Worm (Caenorhabditis elegans) whole organism, L4 larva: ENCODE measurements around the gene fut-6.

Experiments
- F26F4.8 ChIP-seq: fragments of 200-800 bp; sonication (Bioruptor generic); conservative IDR thresholded peaks from 2 replicates; pipeline ENCODE4 v1.3.6; 2022; ENCODE audit warnings: missing genetic modification characterization, missing compliant biosample characterization
- F49E8.2 ChIP-seq: sonication (generic microtip); optimal IDR thresholded peaks from 2 replicates; lab custom pipeline; 2016; ENCODE audit warnings: missing compliant biosample characterization, mild to moderate bottlenecking, missing genetic modification characterization, borderline replicate concordance
- T20F7.1 ChIP-seq: fragments of 200-800 bp; sonication (Bioruptor generic); optimal IDR thresholded peaks from 2 replicates; lab custom pipeline; 2018; ENCODE audit warnings: mild to moderate bottlenecking, missing genetic modification characterization, missing compliant biosample characterization
- Y105C5A.15 ChIP-seq: fragments of 200-800 bp; sonication (Bioruptor generic); IDR thresholded peaks from 2 replicates; pipeline ENCODE4 v1.3.6; 2022; ENCODE audit warnings: missing genetic modification characterization, missing compliant biosample characterization
- Y75B8A.6 ChIP-seq: fragments of 200-800 bp; sonication (Bioruptor generic); IDR thresholded peaks from 2 replicates; pipeline ENCODE4 v1.3.6; 2022; ENCODE audit warnings: missing genetic modification reagents, missing genetic modification characterization, missing compliant biosample characterization
- ZK337.2 ChIP-seq: fragments of 200-800 bp; sonication (Bioruptor generic); IDR thresholded peaks from 2 replicates; pipeline ENCODE4 v1.3.6; 2022; ENCODE audit warnings: missing genetic modification reagents, missing genetic modification characterization, missing compliant biosample characterization
- aha-1 ChIP-seq: fragments of 150-350 bp; peaks from one replicate; lab custom pipeline; 2014; ENCODE audit warnings: missing biosample characterization, missing genetic modification characterization
- ama-1 ChIP-seq: fragments of 150-350 bp; optimal IDR thresholded peaks from 2 replicates; lab custom pipeline; 2014; ENCODE audit warnings: inconsistent platforms, mixed read lengths
- arid-1 ChIP-seq: fragments of 200-800 bp; sonication (Bioruptor generic); conservative IDR thresholded peaks from 2 replicates; pipeline ENCODE4 v1.3.6; 2022; ENCODE audit warnings: missing genetic modification reagents, missing genetic modification characterization, missing compliant biosample characterization
- ceh-44 ChIP-seq: fragments of 200-800 bp; sonication (Bioruptor generic); IDR thresholded peaks from 2 replicates; pipeline ENCODE4 v1.3.6; 2022; ENCODE audit warnings: missing genetic modification reagents, missing genetic modification characterization, missing compliant biosample characterization
- ces-1 ChIP-seq: fragments of 150-350 bp; sonication (generic microtip); optimal IDR thresholded peaks from 4 replicates; lab custom pipeline; 2014; ENCODE audit warnings: missing biosample characterization, missing genetic modification reagents, missing genetic modification characterization
- daf-12 ChIP-seq: fragments of 150-350 bp; optimal IDR thresholded peaks from 2 replicates; lab custom pipeline; 2014; ENCODE audit warnings: missing biosample characterization, missing genetic modification reagents, missing genetic modification characterization
- daf-16 ChIP-seq, 3 experiments: sonication (generic microtip); optimal IDR thresholded peaks; 2 replicates each; lab custom pipeline; 2016 to 2017; ENCODE audit warnings: missing genetic modification characterization in 3 of 3, missing genetic modification reagents in 3 of 3, mild to moderate bottlenecking in 2 of 3, missing compliant biosample characterization in 2 of 3, missing biosample characterization in 1 of 3, moderate library complexity in 1 of 3
- dmd-8 ChIP-seq: fragments of 200-800 bp; sonication (Bioruptor generic); IDR thresholded peaks from 2 replicates; pipeline ENCODE4 v1.3.6; 2022; ENCODE audit warnings: missing genetic modification characterization, missing compliant biosample characterization
- duxl-1 ChIP-seq: sonication (generic microtip); optimal IDR thresholded peaks from 2 replicates; lab custom pipeline; 2016; ENCODE audit warnings: mild to moderate bottlenecking, missing genetic modification characterization, moderate library complexity, missing compliant biosample characterization; ENCODE audit not compliant: poor library complexity
- dve-1 ChIP-seq: sonication (generic microtip); optimal IDR thresholded peaks from 2 replicates; lab custom pipeline; 2017; ENCODE audit warnings: antibody characterized with exemption, mild to moderate bottlenecking, missing genetic modification characterization, missing compliant biosample characterization; ENCODE audit not compliant: insufficient read depth
- hif-1 ChIP-seq, 2 experiments: sonication (generic microtip); optimal IDR thresholded peaks; 2 replicates each; lab custom pipeline; 2016 to 2017; ENCODE audit warnings: missing compliant biosample characterization in 2 of 2, missing genetic modification characterization in 2 of 2, missing genetic modification reagents in 2 of 2, missing genotype in 2 of 2, mild to moderate bottlenecking in 1 of 2
- hlh-30 ChIP-seq: sonication (generic microtip); optimal IDR thresholded peaks from 2 replicates; lab custom pipeline; 2017; ENCODE audit warnings: antibody characterized with exemption, mild to moderate bottlenecking, missing genetic modification characterization, missing compliant biosample characterization; ENCODE audit not compliant: insufficient read depth
- jun-1 ChIP-seq: fragments of 150-350 bp; optimal IDR thresholded peaks from 2 replicates; lab custom pipeline; 2014; ENCODE audit warnings: missing biosample characterization, missing genetic modification reagents, missing genetic modification characterization
- lin-1 ChIP-seq: fragments of 200-800 bp; sonication (Bioruptor generic); IDR thresholded peaks from 2 replicates; pipeline ENCODE4 v1.3.6; 2022; ENCODE audit warnings: missing genetic modification reagents, missing genetic modification characterization, missing compliant biosample characterization
- lin-13 ChIP-seq: fragments of 150-350 bp; optimal IDR thresholded peaks from 2 replicates; lab custom pipeline; 2014; ENCODE audit warnings: missing biosample characterization, missing genetic modification reagents, missing genetic modification characterization
- lin-15B ChIP-seq: fragments of 150-350 bp; sonication (generic microtip); optimal IDR thresholded peaks from 3 replicates; lab custom pipeline; 2014; ENCODE audit warnings: missing biosample characterization, missing genetic modification characterization
- lin-29 ChIP-seq: fragments of 200-800 bp; sonication (Bioruptor generic); IDR thresholded peaks from 2 replicates; pipeline ENCODE4 v1.3.6; 2022; ENCODE audit warnings: missing genetic modification reagents, missing genetic modification characterization, missing compliant biosample characterization
- lir-3 ChIP-seq: sonication (generic microtip); optimal IDR thresholded peaks from 2 replicates; lab custom pipeline; 2016; ENCODE audit warnings: mild to moderate bottlenecking, missing genetic modification characterization, missing compliant biosample characterization
- madf-9 ChIP-seq: fragments of 200-800 bp; sonication (Bioruptor generic); conservative IDR thresholded peaks from 2 replicates; pipeline ENCODE4 v1.3.6; 2022; ENCODE audit warnings: missing genetic modification reagents, missing genetic modification characterization, missing compliant biosample characterization
- nhr-11 ChIP-seq: fragments of 150-350 bp; optimal IDR thresholded peaks from 2 replicates; lab custom pipeline; 2014; ENCODE audit warnings: missing biosample characterization, missing genetic modification characterization
- nhr-237 ChIP-seq: sonication (generic microtip); optimal IDR thresholded peaks from 2 replicates; lab custom pipeline; 2017; ENCODE audit warnings: missing biosample characterization, missing genetic modification characterization
- nhr-48 ChIP-seq: sonication (generic microtip); optimal IDR thresholded peaks from 2 replicates; lab custom pipeline; 2016; ENCODE audit warnings: mild to moderate bottlenecking, missing genetic modification characterization, missing compliant biosample characterization
- saeg-2 ChIP-seq: fragments of 200-800 bp; sonication (Bioruptor generic); IDR thresholded peaks from 2 replicates; pipeline ENCODE4 v1.3.6; 2022; ENCODE audit warnings: missing genetic modification reagents, missing genetic modification characterization, missing compliant biosample characterization
- sdz-12 ChIP-seq: fragments of 200-800 bp; sonication (Bioruptor generic); optimal IDR thresholded peaks from 2 replicates; lab custom pipeline; 2018; ENCODE audit warnings: mild to moderate bottlenecking, missing genetic modification characterization, missing compliant biosample characterization
- skn-1 ChIP-seq: fragments of 150-350 bp; optimal IDR thresholded peaks from 2 replicates; lab custom pipeline; 2014; ENCODE audit warnings: missing biosample characterization, missing genetic modification characterization
- snpc-4 ChIP-seq: fragments of 150-350 bp; optimal IDR thresholded peaks from 2 replicates; lab custom pipeline; 2014; ENCODE audit warnings: missing biosample characterization, missing genetic modification characterization
- spr-1 ChIP-seq: sonication (generic microtip); optimal IDR thresholded peaks from 2 replicates; lab custom pipeline; 2016; ENCODE audit warnings: mild to moderate bottlenecking, missing genetic modification characterization, missing compliant biosample characterization
- tra-1 ChIP-seq: fragments of 200-800 bp; sonication (Bioruptor generic); IDR thresholded peaks from 2 replicates; pipeline ENCODE4 v1.3.6; 2022; ENCODE audit warnings: missing genetic modification reagents, missing genetic modification characterization, missing compliant biosample characterization
- zfp-3 ChIP-seq: fragments of 200-800 bp; sonication (Bioruptor generic); conservative IDR thresholded peaks from 2 replicates; pipeline ENCODE4 v1.3.6; 2022; ENCODE audit warnings: missing genetic modification reagents, missing genetic modification characterization, missing compliant biosample characterization

The fut-6 gene

DNA sequence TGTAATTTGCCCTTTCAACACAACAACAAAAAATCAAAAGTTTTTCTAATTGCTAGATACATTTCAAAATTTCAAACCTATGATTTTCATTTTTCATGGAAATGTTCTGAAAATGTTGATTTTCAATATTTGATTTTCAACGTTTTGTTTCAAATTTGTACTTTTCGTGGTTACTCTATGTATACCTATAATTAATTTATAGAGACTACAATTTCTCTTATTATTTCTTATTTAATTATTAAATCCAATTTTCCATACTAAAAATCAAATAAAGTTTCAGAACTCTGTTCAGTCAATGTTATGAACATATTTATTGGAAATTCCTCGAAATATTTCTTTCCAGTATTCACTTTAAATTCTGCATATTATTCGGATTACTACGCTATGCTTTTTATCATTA lies 31.2 kb upstream of the fut-6 start, which contains the start of gene sre-39:
TSS of gene sre-39 (plus strand) at position 301 of the 400 bp plus-strand sequence.
- TF ChIP-seq Y105C5A.15 (GFP tag; lab: Robert Waterston, UW) (no peak), F26F4.8 (GFP tag; lab: Robert Waterston, UW) (no peak), F49E8.2 (tag; lab: Kevin White, UChicago) (no peak), ama-1 (lab: Kevin White, UChicago) (no peak), Y75B8A.6 (GFP tag; lab: Robert Waterston, UW) (no peak), jun-1 (tag; lab: Kevin White, UChicago) (no peak), sdz-12 (GFP tag; lab: Kevin White, UChicago) (no peak), spr-1 (tag; lab: Kevin White, UChicago) (no peak), nhr-237 (tag; lab: Kevin White, UChicago) (no peak), T20F7.1 (no peak), aha-1 (tag; lab: Kevin White, UChicago) (no peak)

DNA sequence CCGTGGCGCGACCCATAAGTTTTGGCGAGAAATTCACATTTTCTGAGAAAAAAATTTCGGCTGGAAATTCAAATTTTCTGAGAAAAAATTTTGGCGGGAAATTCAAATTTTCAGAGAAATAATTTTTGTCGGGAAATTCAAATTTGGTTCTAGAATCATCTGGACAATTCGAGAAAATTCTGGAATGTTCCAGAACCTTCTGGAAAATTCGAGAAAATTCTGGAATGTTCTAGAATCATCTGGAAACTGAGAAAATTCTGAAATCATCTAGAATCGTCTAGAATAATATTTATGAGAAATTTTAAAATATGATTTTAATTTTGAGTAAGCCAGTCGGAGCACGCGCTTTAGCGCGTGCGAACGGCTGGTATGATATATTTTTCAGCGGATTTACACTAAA lies 29.1 kb upstream of the fut-6 start:
- TF ChIP-seq hif-1 (tag; optimal IDR thresholded peaks at IDR 0.05; lab: Kevin White, UChicago) (no peak), F26F4.8 (GFP tag; lab: Robert Waterston, UW) (no peak), lin-13 (GFP tag; lab: Kevin White, UChicago) (no peak), zfp-3 (GFP tag; lab: Robert Waterston, UW) (no peak), tra-1 (no peak), duxl-1 (tag; lab: Kevin White, UChicago) (no peak)

DNA sequence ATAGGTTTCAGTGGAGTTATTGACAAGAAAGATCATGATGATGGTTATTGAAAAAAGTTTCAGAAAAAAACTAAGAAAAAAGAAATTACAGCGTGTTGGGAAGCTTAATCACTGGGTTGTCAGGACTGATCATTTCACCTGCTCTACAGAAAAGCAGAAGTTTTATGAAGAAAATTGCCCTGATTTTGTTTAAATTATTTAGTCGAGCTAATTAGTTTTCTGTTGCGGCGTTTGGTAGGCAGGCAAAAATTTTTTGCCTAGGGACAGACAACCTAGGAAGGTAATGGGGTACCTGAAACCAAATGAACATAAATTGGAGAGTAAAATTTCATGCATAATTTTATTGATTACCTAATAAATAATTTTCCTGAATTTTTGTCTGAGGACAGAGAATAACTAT lies 28.0 kb upstream of the fut-6 start, which contains the start of gene sre-40:
TSS of gene sre-40 (minus strand) at position 101 of the 400 bp plus-strand sequence.
- no peak for TF ChIP-seq sdz-12 (GFP tag; lab: Kevin White, UChicago)
- TF ChIP-seq ceh-44 = no peak
- no peak for TF ChIP-seq snpc-4 (tag; lab: Kevin White, UChicago)

DNA sequence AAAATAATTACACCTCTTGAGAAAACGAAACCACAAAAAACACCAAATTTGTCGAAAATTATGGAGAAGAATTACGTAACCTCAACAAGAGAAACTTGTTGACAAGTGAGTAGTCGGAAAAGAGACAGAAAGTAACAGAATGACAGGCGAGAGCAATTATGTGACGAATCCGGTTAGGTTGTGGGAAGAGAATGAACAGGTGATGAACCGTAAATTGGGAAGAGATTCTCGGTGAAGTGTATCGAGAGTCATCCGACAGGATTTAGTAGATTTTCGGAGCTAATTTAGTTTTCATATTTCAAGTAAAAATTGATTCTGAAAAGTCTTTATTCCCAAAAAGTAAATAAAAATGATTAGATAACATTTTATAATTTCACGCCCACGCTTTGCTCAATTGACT lies 25.7 kb upstream of the fut-6 start, which contains the start of gene T05A7.7:
TSS of gene T05A7.7 (minus strand) at position 101 of the 400 bp plus-strand sequence.
- TF ChIP-seq F26F4.8 (GFP tag; lab: Robert Waterston, UW) (no peak), madf-9 (GFP tag; lab: Robert Waterston, UW) (no peak), dve-1 (no peak), saeg-2 (GFP tag; lab: Robert Waterston, UW) (no peak), dmd-8 (GFP tag; lab: Robert Waterston, UW) (no peak), lin-15B (no peak), lin-29 (no peak)

DNA sequence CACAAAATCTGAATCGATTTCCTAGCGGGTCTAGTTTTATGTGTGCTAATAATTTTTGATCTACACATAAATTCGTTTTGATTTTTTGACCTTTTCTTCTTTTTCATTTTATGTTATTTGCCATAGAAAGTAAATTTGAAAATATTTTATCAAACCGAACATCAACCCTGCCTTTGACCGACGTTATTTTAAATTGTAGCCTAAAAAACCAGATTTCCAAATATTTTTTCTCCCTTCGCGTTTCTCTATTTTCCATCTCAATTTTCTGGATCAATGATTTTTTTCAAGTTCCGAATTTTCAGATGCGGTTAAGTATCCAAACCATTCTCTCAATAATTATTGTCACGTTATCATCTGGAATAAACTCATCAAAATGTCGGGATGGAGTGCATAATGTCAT lies 22.2 kb upstream of the fut-6 start, which contains the start of gene T05A7.1:
TSS of gene T05A7.1 (plus strand) at position 301 of the 400 bp plus-strand sequence.
- TF ChIP-seq lir-3 (tag; lab: Kevin White, UChicago) (no peak), F49E8.2 (tag; lab: Kevin White, UChicago) (no peak), nhr-48 (tag; lab: Kevin White, UChicago) (no peak), daf-12 (no peak), ZK337.2 (no peak), ces-1 (GFP tag; lab: Kevin White, UChicago) (no peak), nhr-11 (no peak), lin-1 (no peak), arid-1 (no peak)

DNA sequence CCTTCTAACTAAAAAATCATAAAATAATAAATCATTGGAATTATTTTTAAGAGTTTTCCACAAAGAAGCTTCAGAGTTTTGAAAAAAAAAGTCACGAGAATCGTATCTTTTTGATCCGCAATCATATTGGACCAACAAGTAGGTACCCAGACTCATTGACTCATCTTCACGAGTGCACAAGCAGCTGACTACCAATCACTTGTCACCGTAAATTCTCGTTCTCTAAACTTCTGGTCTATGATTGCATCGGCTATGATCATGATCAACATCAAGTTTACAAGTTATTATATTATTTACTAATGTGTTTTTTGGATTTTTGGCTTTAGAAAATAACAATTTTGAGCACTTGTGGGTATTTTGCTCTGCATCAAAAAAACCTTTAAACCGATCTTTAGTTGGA lies 20.5 kb upstream of the fut-6 start:
- TF ChIP-seq skn-1 (tag; lab: Kevin White, UChicago) (no peak), hlh-30 (tag; lab: Kevin White, UChicago) (peak; percentile 23), daf-16 (GFP tag; optimal IDR thresholded peaks at IDR 0.05; lab: Kevin White, UChicago) (peak in 1 of 2 experiments; percentile 19), daf-16 (tag; optimal IDR thresholded peaks at IDR 0.05; lab: Kevin White, UChicago) (no peak), ces-1 (GFP tag; lab: Kevin White, UChicago) (no peak)
